Fruit fly (Drosophila melanogaster) whole organism, embryonic: ENCODE data around the gene Phyhd1.
A peak's percentile ranks its signal among the peaks of the same experiment; 100 is the strongest.

ENCODE experiments used
- B-H1 ChIP-seq: fragments of 200-800 bp; sonication (Bioruptor generic); IDR thresholded peaks from 3 replicates; pipeline ENCODE4 v1.3.6; 2022; ENCODE audit warnings: missing biosample characterization, missing genetic modification characterization
- CG10209 ChIP-seq: fragments of 200-800 bp; sonication (Bioruptor generic); optimal IDR thresholded peaks from 3 replicates; lab custom pipeline; 2017; ENCODE audit warnings: missing biosample characterization, mild to moderate bottlenecking, missing genetic modification characterization, missing genetic modification reagents
- CG10366 ChIP-seq: fragments of 200-800 bp; sonication (Bioruptor generic); IDR thresholded peaks from 2 replicates; pipeline ENCODE4 v1.3.6; 2022; ENCODE audit warnings: missing biosample characterization, missing genetic modification characterization
- CG12942 ChIP-seq: fragments of 200-800 bp; sonication (Bioruptor generic); optimal IDR thresholded peaks from 3 replicates; lab custom pipeline; 2016; ENCODE audit warnings: missing biosample characterization, missing genetic modification characterization
- CG14441 ChIP-seq: fragments of 200-800 bp; sonication (Bioruptor generic); IDR thresholded peaks from 2 replicates; pipeline ENCODE4 v1.3.6; 2022; ENCODE audit warnings: missing biosample characterization, missing genetic modification characterization
- CG14710 ChIP-seq: fragments of 200-800 bp; sonication (Bioruptor generic); optimal IDR thresholded peaks from 3 replicates; lab custom pipeline; 2019; ENCODE audit warnings: missing biosample characterization, mild to moderate bottlenecking, missing genetic modification characterization, moderate library complexity
- CG1529 ChIP-seq: fragments of 200-800 bp; sonication (Bioruptor generic); optimal IDR thresholded peaks from 3 replicates; lab custom pipeline; 2018; ENCODE audit warnings: missing biosample characterization, missing genetic modification characterization
- CG18011 ChIP-seq: fragments of 200-800 bp; sonication (Bioruptor generic); optimal IDR thresholded peaks from 2 replicates; lab custom pipeline; 2017; ENCODE audit warnings: missing biosample characterization, missing genetic modification characterization, mild to moderate bottlenecking, moderate library complexity, missing genotype
- CG2129 ChIP-seq: fragments of 200-800 bp; sonication (Bioruptor generic); IDR thresholded peaks from 2 replicates; pipeline ENCODE4 v1.3.6; 2022; ENCODE audit warnings: missing biosample characterization, missing genetic modification characterization; ENCODE audit not compliant: partially characterized antibody
- CG30020 ChIP-seq: fragments of 200-800 bp; optimal IDR thresholded peaks from 2 replicates; lab custom pipeline; 2019; ENCODE audit warnings: missing biosample characterization, mild to moderate bottlenecking, missing genetic modification characterization, moderate library complexity
- CG30403 ChIP-seq: fragments of 200-800 bp; sonication (Bioruptor generic); optimal IDR thresholded peaks from 3 replicates; lab custom pipeline; 2016; ENCODE audit warnings: missing biosample characterization, missing genetic modification characterization
- CG42726 ChIP-seq: fragments of 200-800 bp; sonication (Bioruptor generic); IDR thresholded peaks from 2 replicates; pipeline ENCODE4 v1.3.6; 2022; ENCODE audit warnings: missing biosample characterization, missing genetic modification characterization; ENCODE audit not compliant: partially characterized antibody
- CG4282 ChIP-seq: fragments of 200-800 bp; sonication (Bioruptor generic); optimal IDR thresholded peaks from 2 replicates; lab custom pipeline; 2016; ENCODE audit warnings: missing biosample characterization, missing genetic modification characterization
- CG6175 ChIP-seq: fragments of 200-800 bp; sonication (Bioruptor generic); IDR thresholded peaks from 3 replicates; pipeline ENCODE4 v1.3.6; 2022; ENCODE audit warnings: missing biosample characterization, missing genetic modification characterization
- CG6654 ChIP-seq: fragments of 200-800 bp; sonication (Bioruptor generic); optimal IDR thresholded peaks from 2 replicates; lab custom pipeline; 2017; ENCODE audit warnings: missing biosample characterization, mild to moderate bottlenecking, missing genetic modification characterization
- CG6854 ChIP-seq: fragments of 200-800 bp; sonication (Bioruptor generic); optimal IDR thresholded peaks from 3 replicates; lab custom pipeline; 2017; ENCODE audit warnings: missing biosample characterization, mild to moderate bottlenecking, missing genetic modification characterization
- CG7357 ChIP-seq: fragments of 200-800 bp; sonication (Bioruptor generic); IDR thresholded peaks from 3 replicates; pipeline ENCODE4 v1.3.6; 2022; ENCODE audit warnings: missing biosample characterization, missing genetic modification characterization
- CG8924 ChIP-seq: fragments of 200-800 bp; optimal IDR thresholded peaks from 3 replicates; lab custom pipeline; 2019; ENCODE audit warnings: missing biosample characterization, mild to moderate bottlenecking, missing genetic modification characterization, moderate library complexity
- CG9727 ChIP-seq: fragments of 200-800 bp; sonication (Bioruptor generic); optimal IDR thresholded peaks from 3 replicates; lab custom pipeline; 2017; ENCODE audit warnings: missing biosample characterization, mild to moderate bottlenecking, missing genetic modification characterization
- CkIIα-i1 ChIP-seq: fragments of 200-800 bp; sonication (Bioruptor generic); IDR thresholded peaks from 2 replicates; pipeline ENCODE4 v1.3.6; 2022; ENCODE audit warnings: missing biosample characterization, missing genetic modification characterization
- D19A ChIP-seq: fragments of 200-800 bp; optimal IDR thresholded peaks from 3 replicates; lab custom pipeline; 2019; ENCODE audit warnings: missing biosample characterization, mild to moderate bottlenecking, missing genetic modification characterization, moderate library complexity
- Deaf1 ChIP-seq: fragments of 200-800 bp; optimal IDR thresholded peaks from 3 replicates; lab custom pipeline; 2019; ENCODE audit warnings: missing biosample characterization, mild to moderate bottlenecking, missing genetic modification characterization, moderate library complexity
- Gsc ChIP-seq: fragments of 200-800 bp; sonication (Bioruptor generic); IDR thresholded peaks from 2 replicates; pipeline ENCODE4 v1.3.6; 2022; ENCODE audit warnings: missing biosample characterization, missing genetic modification characterization
- HLHmδ ChIP-seq: fragments of 200-800 bp; sonication (Bioruptor generic); optimal IDR thresholded peaks from 2 replicates; lab custom pipeline; 2018; ENCODE audit warnings: missing biosample characterization, mild to moderate bottlenecking, missing genetic modification characterization, moderate library complexity
- Hmr ChIP-seq: fragments of 200-800 bp; sonication (Bioruptor generic); optimal IDR thresholded peaks from 3 replicates; lab custom pipeline; 2017; ENCODE audit warnings: mild to moderate bottlenecking, missing biosample characterization, missing genetic modification reagents, missing genetic modification characterization
- MBD-R2 ChIP-seq: fragments of 200-800 bp; sonication (Bioruptor generic); IDR thresholded peaks from 2 replicates; pipeline ENCODE4 v1.3.6; 2022; ENCODE audit warnings: missing biosample characterization, missing genetic modification characterization
- NFAT ChIP-seq: fragments of 200-800 bp; sonication (Bioruptor generic); IDR thresholded peaks from 2 replicates; pipeline ENCODE4 v1.3.6; 2022; ENCODE audit warnings: missing biosample characterization, missing genetic modification characterization
- NfI ChIP-seq: fragments of 200-800 bp; sonication (Bioruptor generic); optimal IDR thresholded peaks from 3 replicates; lab custom pipeline; 2018; ENCODE audit warnings: missing biosample characterization, mild to moderate bottlenecking, missing genetic modification characterization, moderate library complexity
- Oli ChIP-seq: fragments of 200-800 bp; sonication (Bioruptor generic); optimal IDR thresholded peaks from 2 replicates; lab custom pipeline; 2018; ENCODE audit warnings: missing biosample characterization, mild to moderate bottlenecking, missing genetic modification characterization, moderate library complexity
- Six4 ChIP-seq: fragments of 200-800 bp; sonication (Bioruptor generic); optimal IDR thresholded peaks from 2 replicates; lab custom pipeline; 2016; ENCODE audit warnings: missing biosample characterization, missing genetic modification characterization
- bsh ChIP-seq, 2 experiments: fragments of 200-800 bp; sonication (Bioruptor generic); optimal IDR thresholded peaks; 2 replicates each; lab custom pipeline; 2017 to 2018; ENCODE audit warnings: mild to moderate bottlenecking in 2 of 2, missing biosample characterization in 2 of 2, missing genetic modification characterization in 2 of 2, moderate library complexity in 1 of 2
- btn ChIP-seq: fragments of 200-800 bp; sonication (Bioruptor generic); optimal IDR thresholded peaks from 2 replicates; lab custom pipeline; 2016; ENCODE audit warnings: missing biosample characterization, missing genetic modification characterization
- croc ChIP-seq: fragments of 200-800 bp; sonication (Bioruptor generic); conservative IDR thresholded peaks from 3 replicates; pipeline ENCODE4 v1.3.6; 2022; ENCODE audit warnings: missing biosample characterization, missing genetic modification characterization
- crol ChIP-seq: fragments of 200-800 bp; sonication (Bioruptor generic); IDR thresholded peaks from 2 replicates; pipeline ENCODE4 v1.3.6; 2022; ENCODE audit warnings: missing biosample characterization, missing genetic modification characterization
- emc ChIP-seq: fragments of 200-800 bp; sonication (Bioruptor generic); optimal IDR thresholded peaks from 2 replicates; lab custom pipeline; 2016; ENCODE audit warnings: missing biosample characterization, missing genetic modification characterization
- fd102C ChIP-seq: fragments of 200-800 bp; sonication (Bioruptor generic); optimal IDR thresholded peaks from 2 replicates; lab custom pipeline; 2018; ENCODE audit warnings: missing biosample characterization, mild to moderate bottlenecking, missing genetic modification characterization, moderate library complexity
- grau ChIP-seq: fragments of 200-800 bp; optimal IDR thresholded peaks from 3 replicates; lab custom pipeline; 2019; ENCODE audit warnings: missing biosample characterization, mild to moderate bottlenecking, missing genetic modification characterization, moderate library complexity
- hb ChIP-seq: fragments of 200-800 bp; sonication (Bioruptor generic); IDR thresholded peaks from 3 replicates; pipeline ENCODE4 v1.3.6; 2022; ENCODE audit warnings: missing biosample characterization, missing genetic modification characterization; ENCODE audit not compliant: partially characterized antibody
- lab ChIP-seq: fragments of 200-800 bp; sonication (Bioruptor generic); optimal IDR thresholded peaks from 3 replicates; lab custom pipeline; 2017; ENCODE audit warnings: missing biosample characterization, missing genetic modification characterization, mild to moderate bottlenecking, moderate library complexity, missing genetic modification reagents
- lbe ChIP-seq: fragments of 200-800 bp; sonication (Bioruptor generic); optimal IDR thresholded peaks from 2 replicates; lab custom pipeline; 2016; ENCODE audit warnings: missing biosample characterization, mild to moderate bottlenecking, missing genetic modification characterization
- mirr ChIP-seq: fragments of 200-800 bp; sonication (Bioruptor generic); optimal IDR thresholded peaks from 3 replicates; lab custom pipeline; 2018; ENCODE audit warnings: missing biosample characterization, mild to moderate bottlenecking, missing genetic modification characterization
- mld ChIP-seq: fragments of 200-800 bp; sonication (Bioruptor generic); IDR thresholded peaks from 3 replicates; pipeline ENCODE4 v1.3.6; 2022; ENCODE audit warnings: missing biosample characterization, missing genetic modification characterization; ENCODE audit not compliant: partially characterized antibody
- p53 ChIP-seq: fragments of 200-800 bp; sonication (Bioruptor generic); optimal IDR thresholded peaks from 2 replicates; lab custom pipeline; 2016; ENCODE audit warnings: missing biosample characterization, missing genetic modification characterization
- sqz ChIP-seq: fragments of 200-800 bp; sonication (Bioruptor generic); optimal IDR thresholded peaks from 3 replicates; lab custom pipeline; 2018; ENCODE audit warnings: missing biosample characterization, mild to moderate bottlenecking, missing genetic modification characterization
- stwl ChIP-seq: fragments of 200-800 bp; sonication (Bioruptor generic); optimal IDR thresholded peaks from 3 replicates; lab custom pipeline; 2018; ENCODE audit warnings: missing biosample characterization, mild to moderate bottlenecking, missing genetic modification characterization, moderate library complexity
- tna ChIP-seq: fragments of 200-800 bp; sonication (Bioruptor generic); IDR thresholded peaks from 2 replicates; pipeline ENCODE4 v1.3.6; 2022; ENCODE audit warnings: missing biosample characterization, missing genetic modification characterization; ENCODE audit not compliant: partially characterized antibody
- trh ChIP-seq: fragments of 200-800 bp; sonication (Bioruptor generic); optimal IDR thresholded peaks from 2 replicates; lab custom pipeline; 2016; ENCODE audit warnings: missing biosample characterization, missing genetic modification characterization
- ttk ChIP-seq: fragments of 200-800 bp; sonication (Bioruptor generic); IDR thresholded peaks from 2 replicates; pipeline ENCODE4 v2.1.2; 2022; ENCODE audit warnings: missing biosample characterization, missing genetic modification characterization
- wor ChIP-seq: fragments of 200-800 bp; sonication (Bioruptor generic); IDR thresholded peaks from 2 replicates; pipeline ENCODE4 v1.3.6; 2022; ENCODE audit warnings: missing biosample characterization, missing genetic modification characterization
- yki ChIP-seq: fragments of >200 bp; optimal IDR thresholded peaks from 3 replicates; lab custom pipeline; 2018
- zfh1 ChIP-seq: fragments of 200-800 bp; sonication (Bioruptor generic); IDR thresholded peaks from 3 replicates; pipeline ENCODE4 v1.3.6; 2022; ENCODE audit warnings: missing biosample characterization, missing genetic modification characterization

Gene Phyhd1

DNA sequence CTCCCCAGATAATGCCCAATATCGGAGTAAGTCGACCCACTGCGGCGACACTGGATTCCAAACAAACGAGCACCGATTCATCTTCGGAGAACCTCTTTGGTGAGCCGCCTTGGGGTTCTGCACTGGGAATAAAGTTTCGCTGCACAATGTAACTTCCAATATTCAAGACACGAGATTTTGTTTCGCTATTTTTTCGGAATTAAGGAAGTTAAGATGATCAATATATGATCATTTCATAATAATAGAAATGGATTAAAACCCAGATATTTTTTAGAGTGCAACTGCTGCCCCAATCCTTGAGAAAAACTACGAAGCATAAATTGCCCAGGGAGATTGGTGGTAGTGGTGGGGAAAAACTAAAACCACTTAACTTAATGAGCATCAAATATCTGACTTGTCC is 44.7 kb downstream of the Phyhd1 start (continued):
- TF ChIP-seq CG18011 (no peak), D19A (tag; lab: Kevin White, UChicago) (peak; percentile 34), CG6654 (GFP tag; lab: Kevin White, UChicago) (no peak), croc (GFP tag; lab: Robert Waterston, UW) (peak; percentile 38; the same call in 1 of the 3 replicates), btn (GFP tag; lab: Kevin White, UChicago) (no peak), CG4282 (GFP tag; lab: Kevin White, UChicago) (no peak), grau (no peak), fd102C (GFP tag; lab: Kevin White, UChicago) (no peak), CG30020 (no peak), lab (GFP tag; lab: Kevin White, UChicago) (peak; percentile 6), CG8924 (tag; lab: Kevin White, UChicago) (peak; percentile 12), trh (GFP tag; lab: Kevin White, UChicago) (no peak), MBD-R2 (GFP tag; lab: Robert Waterston, UW) (no peak), HLHmδ (GFP tag; lab: Kevin White, UChicago) (no peak), CG14710 (tag; lab: Kevin White, UChicago) (peak; percentile 70), ttk (peak; percentile 34; the same call in 1 of the 2 replicates), yki (lab: Kevin White, UChicago) (no peak), sqz (GFP tag; lab: Kevin White, UChicago) (peak; percentile 13), crol (no peak), hb (no peak), B-H1 (GFP tag; lab: Robert Waterston, UW) (0 out of 3 replicates have a peak, but pooled peaks have one; percentile 19), NfI (GFP tag; lab: Kevin White, UChicago) (no peak), CG7357 (GFP tag; lab: Robert Waterston, UW) (peak; percentile 42; the same call in 1 of the 3 replicates), CG9727 (peak; percentile 46), stwl (tag; lab: Kevin White, UChicago) (peak; percentile 21), CG42726 (GFP tag; lab: Robert Waterston, UW) (no peak), Six4 (peak; percentile 25), p53 (GFP tag; lab: Kevin White, UChicago) (no peak), Hmr (GFP tag; lab: Kevin White, UChicago) (no peak), CG10209 (no peak), CG6854 (no peak), tna (no peak), mirr (GFP tag; lab: Kevin White, UChicago) (no peak), zfh1 (GFP tag; lab: Robert Waterston, UW) (peak; percentile 77), CG2129 (GFP tag; lab: Robert Waterston, UW) (no peak), NFAT (no peak), emc (GFP tag; lab: Kevin White, UChicago) (no peak), CG10366 (no peak), wor (GFP tag; lab: Robert Waterston, UW) (no peak), CG14441 (GFP tag; lab: Robert Waterston, UW) (0 out of 2 replicates have a peak, but pooled peaks have one; percentile 12), mld (GFP tag; lab: Robert Waterston, UW) (no peak), CG12942 (GFP tag; lab: Kevin White, UChicago) (no peak), CG6175 (GFP tag; lab: Robert Waterston, UW) (no peak), CkIIα-i1 (no peak), Deaf1 (tag; lab: Kevin White, UChicago) (peak; percentile 16), Gsc (GFP tag; lab: Robert Waterston, UW) (no peak), CG1529 (GFP tag; lab: Kevin White, UChicago) (no peak), bsh (GFP tag; optimal IDR thresholded peaks at IDR 0.05; lab: Kevin White, UChicago) (peak in 1 of 2 experiments; percentile 53), Oli (tag; lab: Kevin White, UChicago) (no peak), lbe (GFP tag; lab: Kevin White, UChicago) (no peak), CG30403 (GFP tag; lab: Kevin White, UChicago) (peak; percentile 28)
